Worm (Caenorhabditis elegans): ENCODE results near the gene C16D9.1.

The C16D9.1 gene

DNA sequence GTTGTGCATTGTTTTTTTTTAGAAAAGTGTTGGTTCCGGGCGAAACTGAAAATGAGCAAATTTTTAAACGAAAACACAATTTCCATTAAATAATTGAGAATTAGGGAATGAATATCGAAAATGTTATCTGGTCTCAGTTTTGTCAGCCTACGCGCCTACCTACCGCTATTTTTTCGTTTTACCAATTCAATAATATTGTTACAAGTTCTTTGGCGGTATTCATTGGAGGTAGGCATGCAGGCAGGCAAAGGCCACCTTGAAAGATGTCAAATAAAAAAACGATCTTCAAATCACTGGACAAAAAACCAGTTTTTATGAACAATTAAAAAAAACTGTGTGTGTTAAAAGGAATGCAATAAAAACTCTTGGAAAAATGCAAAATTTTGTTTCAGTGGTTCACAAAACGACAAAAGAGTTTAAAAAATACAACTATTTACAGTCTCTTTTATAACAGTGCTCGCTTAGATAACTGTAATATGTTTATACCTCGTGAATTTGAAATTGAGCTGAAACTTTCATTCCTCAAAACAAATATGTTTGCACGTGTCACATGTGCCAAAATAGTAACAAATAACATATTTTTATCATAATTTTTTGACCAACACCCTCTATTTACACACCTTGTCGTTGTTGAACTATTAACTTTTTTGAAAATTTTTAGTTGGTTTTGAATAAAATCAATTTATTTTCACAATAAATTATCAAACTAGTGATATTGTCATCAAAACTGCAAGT lies 45.5 kb downstream of the C16D9.1 start, which contains the start of gene W02D7.11:
Gene W02D7.11, minus strand, starts transcription at position 51 of the 735 bp plus-strand sequence.
- TF ChIP-seq cnd-1 (tag; optimal IDR thresholded peaks at IDR 0.05): no peak

DNA sequence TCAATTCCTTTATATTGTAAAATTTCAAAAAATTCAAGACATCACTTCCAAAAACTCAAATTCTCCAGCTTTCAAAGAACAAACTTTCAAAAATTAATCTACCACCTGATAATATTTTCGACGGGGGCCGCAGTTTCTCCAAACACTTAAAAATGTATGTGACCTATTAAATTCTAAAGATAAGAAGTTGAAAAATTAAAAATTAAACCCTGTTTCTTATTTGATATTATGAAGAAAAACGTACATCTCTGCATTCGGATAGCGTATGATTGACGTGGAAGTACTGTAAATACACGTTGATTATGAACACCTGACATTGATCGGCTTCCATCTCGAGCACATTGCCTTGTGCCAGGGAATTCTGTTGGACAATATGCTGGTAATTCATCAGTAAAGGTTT lies 46.8 kb downstream of the C16D9.1 start:
- TF ChIP-seq sptf-1 (tag; optimal IDR thresholded peaks at IDR 0.05) (no peak), lin-13 (tag; optimal IDR thresholded peaks at IDR 0.05) (no peak), ceh-39 (tag; optimal IDR thresholded peaks at IDR 0.05) (no peak), zip-8 (tag; optimal IDR thresholded peaks at IDR 0.05) (no peak), tbx-8 (GFP tag; optimal IDR thresholded peaks at IDR 0.05) (no peak), nhr-76 (tag; optimal IDR thresholded peaks at IDR 0.05) (no peak), cnd-1 (tag; optimal IDR thresholded peaks at IDR 0.05) (no peak), elt-3 (tag; optimal IDR thresholded peaks at IDR 0.05) (no peak), M03D4.4 (tag; optimal IDR thresholded peaks at IDR 0.05) (no peak), ztf-11 (tag; optimal IDR thresholded peaks at IDR 0.05) (no peak), snpc-4 (tag; optimal IDR thresholded peaks at IDR 0.05) (no peak), bed-3 (GFP tag; optimal IDR thresholded peaks at IDR 0.05) (no peak), pha-4 (tag; optimal IDR thresholded peaks at IDR 0.05) (no peak), nhr-2 (tag; optimal IDR thresholded peaks at IDR 0.05) (no peak), unc-120 (tag; optimal IDR thresholded peaks at IDR 0.05; ENCODE audit: poor library complexity, severe bottlenecking) (no peak), mab-5 (tag; optimal IDR thresholded peaks at IDR 0.05) (no peak), blmp-1 (tag; optimal IDR thresholded peaks at IDR 0.05) (no peak), nhr-237 (tag; optimal IDR thresholded peaks at IDR 0.05) (no peak), ceh-43 (GFP tag; optimal IDR thresholded peaks at IDR 0.05) (no peak)

DNA sequence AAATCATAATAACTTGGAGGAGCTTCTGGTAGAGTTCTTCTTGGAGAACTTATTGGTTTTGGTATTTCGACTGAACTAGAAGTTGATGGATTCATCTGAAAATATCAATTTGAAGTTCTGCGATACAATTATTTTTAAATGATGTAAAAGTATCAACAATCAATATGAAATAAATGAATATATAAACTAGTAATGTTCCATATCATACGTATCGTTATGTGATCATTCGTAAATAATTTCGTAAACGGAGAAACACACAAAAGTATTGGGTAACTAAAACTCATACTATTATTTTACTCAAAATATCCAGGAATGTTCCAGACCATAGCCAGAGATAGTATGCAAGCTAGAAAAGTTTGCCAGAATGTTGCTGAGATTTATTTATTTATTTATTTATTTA lies 47.2 kb downstream of the C16D9.1 start, which contains the start of gene W02D7.8:
Gene W02D7.8, minus strand, starts transcription at position 101 of the 400 bp plus-strand sequence.
- TF ChIP-seq lin-32 (GFP tag; optimal IDR thresholded peaks at IDR 0.05) (no peak), lin-13 (tag; optimal IDR thresholded peaks at IDR 0.05) (no peak), ceh-43 (GFP tag; optimal IDR thresholded peaks at IDR 0.05) (no peak), snpc-4 (tag; optimal IDR thresholded peaks at IDR 0.05) (no peak), drap-1 (GFP tag; optimal IDR thresholded peaks at IDR 0.05) (no peak)

DNA sequence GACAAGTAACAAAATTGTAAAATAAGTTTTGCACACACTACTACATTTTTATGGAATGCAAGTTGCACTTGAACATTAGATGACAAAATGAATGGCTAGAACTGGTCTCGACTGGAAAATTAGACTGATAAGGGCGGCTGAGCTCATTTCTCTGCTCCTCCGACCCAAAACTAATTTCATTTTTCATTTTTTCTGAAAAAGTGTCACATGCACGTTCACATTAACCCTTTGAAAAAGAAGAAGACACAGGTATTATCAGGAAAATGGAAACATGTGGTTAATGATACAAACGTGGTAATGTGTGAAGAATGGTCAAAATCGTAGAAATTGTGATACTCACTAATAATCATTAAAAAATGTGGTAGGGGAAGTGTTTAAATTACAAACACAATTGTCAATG lies 47.9 kb downstream of the C16D9.1 start:
- TF ChIP-seq ztf-11 (tag; optimal IDR thresholded peaks at IDR 0.05): no peak
- TF ChIP-seq elt-3 (tag; optimal IDR thresholded peaks at IDR 0.05): no peak
- TF ChIP-seq lin-13 (tag; optimal IDR thresholded peaks at IDR 0.05): no peak
- TF ChIP-seq unc-39 (tag; optimal IDR thresholded peaks at IDR 0.05): no peak
- TF ChIP-seq elt-1 (tag; optimal IDR thresholded peaks at IDR 0.05; ENCODE audit: borderline replicate concordance, insufficient read depth): no peak
- no peak for TF ChIP-seq lin-32 (GFP tag; optimal IDR thresholded peaks at IDR 0.05)
- no peak for TF ChIP-seq snpc-4 (tag; optimal IDR thresholded peaks at IDR 0.05)
- TF ChIP-seq hlh-1 (tag; optimal IDR thresholded peaks at IDR 0.05): no peak
- no peak for TF ChIP-seq ceh-83 (GFP tag; optimal IDR thresholded peaks at IDR 0.05)
- no peak for TF ChIP-seq cnd-1 (tag; optimal IDR thresholded peaks at IDR 0.05)
- TF ChIP-seq ceh-39 (tag; optimal IDR thresholded peaks at IDR 0.05): no peak

DNA sequence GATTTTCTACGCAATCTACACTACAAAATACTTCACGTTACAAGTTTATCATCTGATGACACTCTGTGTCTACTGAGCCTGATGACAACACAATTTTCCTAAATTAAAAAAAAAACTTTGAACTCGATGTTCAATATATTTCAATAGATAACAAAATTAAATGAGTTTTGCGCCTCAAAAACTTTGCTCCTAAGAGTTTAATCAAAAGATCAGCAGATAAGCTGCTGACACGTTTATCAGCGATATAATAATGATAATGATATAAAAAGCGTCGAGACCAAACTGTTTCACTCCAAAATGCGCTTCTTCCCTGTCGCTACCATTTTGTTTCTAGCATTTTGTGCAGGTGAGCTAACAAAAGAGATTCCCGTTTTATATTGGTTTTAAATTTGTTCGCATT lies 48.6 kb downstream of the C16D9.1 start, which contains the start of gene clec-218:
Gene clec-218, plus strand, starts transcription at position 262 of the 400 bp plus-strand sequence.
- no peak for TF ChIP-seq nhr-28 (tag; optimal IDR thresholded peaks at IDR 0.05)
- no peak for TF ChIP-seq unc-62 (GFP tag; optimal IDR thresholded peaks at IDR 0.05)
- TF ChIP-seq ceh-43 (GFP tag; optimal IDR thresholded peaks at IDR 0.05): no peak
- no peak for TF ChIP-seq ces-1 (GFP tag; optimal IDR thresholded peaks at IDR 0.05)
- TF ChIP-seq elt-1 (tag; optimal IDR thresholded peaks at IDR 0.05; ENCODE audit: borderline replicate concordance, insufficient read depth): no peak
- TF ChIP-seq nhr-76 (tag; optimal IDR thresholded peaks at IDR 0.05): no peak
- no peak for TF ChIP-seq lsy-2 (tag; optimal IDR thresholded peaks at IDR 0.05)
- TF ChIP-seq nhr-12 (tag; optimal IDR thresholded peaks at IDR 0.05): no peak
- TF ChIP-seq sem-2 (GFP tag; optimal IDR thresholded peaks at IDR 0.05): no peak
- TF ChIP-seq pha-4 (tag; optimal IDR thresholded peaks at IDR 0.05): no peak
- TF ChIP-seq cnd-1 (tag; optimal IDR thresholded peaks at IDR 0.05): no peak
- TF ChIP-seq mls-2 (tag; optimal IDR thresholded peaks at IDR 0.05): no peak
- no peak for TF ChIP-seq blmp-1 (tag; optimal IDR thresholded peaks at IDR 0.05)
- TF ChIP-seq tbx-8 (GFP tag; optimal IDR thresholded peaks at IDR 0.05): no peak
- no peak for TF ChIP-seq mep-1 (tag; optimal IDR thresholded peaks at IDR 0.05)
- no peak for TF ChIP-seq ztf-11 (tag; optimal IDR thresholded peaks at IDR 0.05)
